Worm (Caenorhabditis elegans): ENCODE measurements around the gene swt-3.
A peak's percentile ranks its signal among the peaks of the same experiment; 100 is the strongest.

Gene swt-3

ce11 chrIV:10780583-10780982 is at the start of gene swt-3:
TSS of gene swt-3 (minus strand) at chrIV:10780683.
- TF ChIP-seq unc-62 (GFP tag; optimal IDR thresholded peaks at IDR 0.05): no peak

ce11 chrIV:10828049-10828448 is 47.6 kb upstream of the swt-3 start, which contains the start of gene npax-3:
TSS of gene npax-3 (minus strand) at chrIV:10828149.
- no peak for TF ChIP-seq unc-62 (GFP tag; optimal IDR thresholded peaks at IDR 0.05)

ce11 chrIV:10826029-10826428 is 45.5 kb upstream of the swt-3 start:
- no peak for TF ChIP-seq unc-62 (GFP tag; optimal IDR thresholded peaks at IDR 0.05)

- no peak for TF ChIP-seq unc-62 (GFP tag; optimal IDR thresholded peaks at IDR 0.05)
Measured at ce11 chrIV:10825383-10825782, 44.9 kb upstream of the swt-3 start.

ce11 chrIV:10821672-10822304 is 41.3 kb upstream of the swt-3 start:
- TF ChIP-seq unc-62 (GFP tag; optimal IDR thresholded peaks at IDR 0.05): peak; percentile 71

- no peak for TF ChIP-seq unc-62 (GFP tag; optimal IDR thresholded peaks at IDR 0.05)
Measured at ce11 chrIV:10820837-10821671, 40.6 kb upstream of the swt-3 start.

- TF ChIP-seq unc-62 (GFP tag; optimal IDR thresholded peaks at IDR 0.05): no peak
Measured at ce11 chrIV:10820114-10820513, 39.6 kb upstream of the swt-3 start.

ce11 chrIV:10819049-10819448 is 38.6 kb upstream of the swt-3 start:
- TF ChIP-seq unc-62 (GFP tag; optimal IDR thresholded peaks at IDR 0.05): no peak

ce11 chrIV:10817030-10817429 is 36.5 kb upstream of the swt-3 start:
- no peak for TF ChIP-seq unc-62 (GFP tag; optimal IDR thresholded peaks at IDR 0.05)

- TF ChIP-seq unc-62 (GFP tag; optimal IDR thresholded peaks at IDR 0.05): no peak
Measured at ce11 chrIV:10815950-10816349, 35.5 kb upstream of the swt-3 start.

- no peak for TF ChIP-seq unc-62 (GFP tag; optimal IDR thresholded peaks at IDR 0.05)
Measured at ce11 chrIV:10812099-10812498, 31.6 kb upstream of the swt-3 start, which contains the start of gene miz-1. TSS of gene miz-1 (plus strand) at chrIV:10812399.

- TF ChIP-seq unc-62 (GFP tag; optimal IDR thresholded peaks at IDR 0.05): no peak
Measured at ce11 chrIV:10811388-10811787, 30.9 kb upstream of the swt-3 start.

- no peak for TF ChIP-seq unc-62 (GFP tag; optimal IDR thresholded peaks at IDR 0.05)
Measured at ce11 chrIV:10810820-10811219, 30.3 kb upstream of the swt-3 start.

ce11 chrIV:10803973-10804372 is 23.5 kb upstream of the swt-3 start:
- TF ChIP-seq unc-62 (GFP tag; optimal IDR thresholded peaks at IDR 0.05): no peak

- TF ChIP-seq unc-62 (GFP tag; optimal IDR thresholded peaks at IDR 0.05): no peak
Measured at ce11 chrIV:10799354-10799753, 18.9 kb upstream of the swt-3 start, which contains the start of gene zipt-2.1. TSS of gene zipt-2.1 (plus strand) at chrIV:10799654.

- no peak for TF ChIP-seq unc-62 (GFP tag; optimal IDR thresholded peaks at IDR 0.05)
Measured at ce11 chrIV:10798604-10799003, 18.1 kb upstream of the swt-3 start.

ce11 chrIV:10796707-10797106 is 16.2 kb upstream of the swt-3 start:
- no peak for TF ChIP-seq unc-62 (GFP tag; optimal IDR thresholded peaks at IDR 0.05)

All from whole organism, dauer.